Worm (Caenorhabditis elegans): ENCODE results near the gene srg-2.

- TF ChIP-seq gmeb-2 (tag; optimal IDR thresholded peaks at IDR 0.05) (no peak), K09A11.1 (tag; optimal IDR thresholded peaks at IDR 0.05; ENCODE audit: insufficient read depth) (no peak), unc-86 (tag; optimal IDR thresholded peaks at IDR 0.05) (no peak), nfya-1 (tag; optimal IDR thresholded peaks at IDR 0.05) (no peak), nhr-11 (tag; optimal IDR thresholded peaks at IDR 0.05) (no peak)
These were observed 43.1 kb downstream of the srg-2 start, which contains the start of gene hot-4 for ce11 chrIII:6216833-6217466.
